Fruit fly (Drosophila melanogaster) whole organism, adult: ENCODE results near the gene CG31704.

Source experiments
- CG1620 ChIP-seq: fragments of 200-800 bp; sonication (Bioruptor generic); optimal IDR thresholded peaks from 2 replicates; lab custom pipeline; 2016; ENCODE audit warnings: missing biosample characterization, missing genetic modification characterization
- cnc ChIP-seq, 2 experiments: fragments of >200 bp; optimal IDR thresholded peaks; 2 replicates each; lab custom pipeline; 2017
- ovo ChIP-seq: fragments of 200-800 bp; sonication (Bioruptor generic); optimal IDR thresholded peaks from 2 replicates; lab custom pipeline; 2016; ENCODE audit warnings: missing biosample characterization, missing genetic modification characterization

- no peak for TF ChIP-seq ovo
- no peak for TF ChIP-seq cnc (optimal IDR thresholded peaks at IDR 0.05; lab: Kevin White, UChicago)
- no peak for TF ChIP-seq CG1620
Measured at dm6 chr2L:11808702-11809583, 31.5 kb upstream of the CG31704 start, which contains the start of gene crol.
